Worm (Caenorhabditis elegans) whole organism, early embryonic: Measurements from ENCODE around the gene nspg-4.

ENCODE experiments used
- F13C5.2 ChIP-seq: sonication (generic microtip); optimal IDR thresholded peaks from 2 replicates; lab custom pipeline; 2017; ENCODE audit warnings: mild to moderate bottlenecking, missing genetic modification characterization, inconsistent platforms, missing compliant biosample characterization
- ama-1 ChIP-seq: fragments of 150-350 bp; optimal IDR thresholded peaks from 2 replicates; lab custom pipeline; 2014
- ceh-36 ChIP-seq: sonication (generic microtip); optimal IDR thresholded peaks from 2 replicates; lab custom pipeline; 2016; ENCODE audit warnings: missing genetic modification characterization, inconsistent platforms, missing compliant biosample characterization
- ets-7 ChIP-seq: sonication (generic microtip); optimal IDR thresholded peaks from 2 replicates; lab custom pipeline; 2016; ENCODE audit warnings: missing genotype, missing genetic modification characterization, missing compliant biosample characterization
- flt-1 ChIP-seq: fragments of 200-800 bp; sonication (Bioruptor generic); IDR thresholded peaks from 2 replicates; pipeline ENCODE4 v1.3.6; 2022; ENCODE audit warnings: missing genetic modification characterization, missing compliant biosample characterization
- hnd-1 ChIP-seq: sonication (generic microtip); optimal IDR thresholded peaks from 2 replicates; lab custom pipeline; 2016; ENCODE audit warnings: missing genetic modification characterization, missing compliant biosample characterization
- pes-1 ChIP-seq: fragments of 200-800 bp; sonication (Bioruptor generic); IDR thresholded peaks from 2 replicates; pipeline ENCODE4 v1.3.6; 2022; ENCODE audit warnings: missing genetic modification reagents, missing genetic modification characterization, missing compliant biosample characterization
- scrt-1 ChIP-seq: fragments of 200-800 bp; sonication (Bioruptor generic); IDR thresholded peaks from 2 replicates; pipeline ENCODE4 v1.3.6; 2022; ENCODE audit warnings: missing genetic modification characterization, missing compliant biosample characterization
- tbx-37 ChIP-seq: fragments of 200-800 bp; sonication (Bioruptor generic); conservative IDR thresholded peaks from 2 replicates; pipeline ENCODE4 v1.3.6; 2022; ENCODE audit warnings: missing genetic modification reagents, missing genetic modification characterization, missing compliant biosample characterization

ce11 chrX:3316830-3317229 lies 33.4 kb downstream of the nspg-4 start:
- TF ChIP-seq ama-1 (lab: Kevin White, UChicago) (no peak), F13C5.2 (tag; lab: Kevin White, UChicago) (no peak), hnd-1 (tag; lab: Kevin White, UChicago) (no peak), scrt-1 (GFP tag; lab: Robert Waterston, UW) (no peak), pes-1 (GFP tag; lab: Robert Waterston, UW) (no peak), ceh-36 (tag; lab: Kevin White, UChicago) (peak; percentile 17), tbx-37 (no peak), flt-1 (no peak), ets-7 (no peak)
